Fruit fly (Drosophila melanogaster): ENCODE results near the gene CG3792.

CG3792 gene

DNA sequence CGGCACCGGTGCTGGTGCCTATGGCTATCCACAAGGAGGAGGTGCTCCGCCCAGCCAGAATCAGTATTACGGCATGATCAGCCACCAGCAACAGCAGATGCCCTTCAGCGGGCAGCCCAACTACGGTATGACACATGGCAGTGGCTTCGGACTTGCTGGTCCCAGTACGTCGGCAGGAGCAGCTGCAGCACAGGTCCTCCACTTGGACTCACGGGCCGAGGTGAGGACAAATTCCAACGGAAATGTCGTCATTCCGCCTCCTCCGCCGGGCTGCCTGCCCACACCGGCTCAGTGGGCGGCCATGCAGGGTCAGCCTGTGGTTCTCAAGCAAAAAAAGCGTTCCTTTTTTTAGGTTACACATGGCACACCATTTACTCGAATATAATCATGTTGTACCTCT is 11.2 kb upstream of the CG3792 start:
- TF ChIP-seq CG8478 (optimal IDR thresholded peaks at IDR 0.05) (no peak), CTCF (optimal IDR thresholded peaks at IDR 0.05) (no peak)

DNA sequence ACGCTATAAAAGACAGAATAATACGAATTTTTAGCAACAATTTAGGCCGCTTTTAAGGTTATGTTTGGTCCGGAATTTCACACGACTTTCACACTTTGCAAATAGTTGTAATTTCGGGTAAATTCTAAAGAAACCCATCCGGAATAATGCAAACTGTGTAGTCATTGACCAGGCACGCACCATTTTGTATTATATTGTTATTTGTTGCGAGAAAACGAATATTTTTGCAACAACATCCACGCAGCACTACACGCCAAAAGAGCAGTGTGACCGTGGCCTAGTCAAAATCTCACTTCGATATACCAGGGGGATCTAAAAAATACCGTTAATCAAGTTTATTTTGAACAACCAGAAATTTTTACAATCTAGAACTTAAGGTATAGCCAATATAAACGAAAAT is 9.6 kb upstream of the CG3792 start, which contains the start of gene eIF3i:
TSS of gene eIF3i (minus strand) at position 265 of the 400 bp plus-strand sequence.
- TF ChIP-seq CG8478 (optimal IDR thresholded peaks at IDR 0.05) (no peak), CTCF (optimal IDR thresholded peaks at IDR 0.05) (no peak)

DNA sequence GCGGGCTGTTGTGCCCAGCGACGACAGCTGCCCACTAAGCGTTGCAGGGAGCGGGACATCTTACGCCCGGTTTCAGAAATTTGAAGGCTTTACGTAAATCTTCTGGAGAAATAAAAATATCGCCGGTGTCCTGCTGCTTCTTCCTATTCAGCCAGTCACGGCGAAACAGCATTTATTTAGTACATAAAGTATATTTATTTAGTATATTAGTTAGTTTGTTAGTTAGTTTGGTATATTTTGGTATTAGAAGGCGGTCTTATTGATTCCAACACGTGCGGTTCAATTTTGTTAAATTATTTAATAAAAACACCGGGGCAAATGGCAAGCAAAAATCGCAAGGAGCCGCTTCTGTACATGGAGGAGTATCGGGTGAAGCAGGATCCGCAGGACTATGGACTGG is 8.3 kb upstream of the CG3792 start, which contains the start of the genes Scox and Polr1C:
TSS of gene Scox (minus strand) at position 169 of the 400 bp plus-strand sequence.
TSS of gene Polr1C (plus strand) at position 238 of the 400 bp plus-strand sequence.
- no peak for TF ChIP-seq CG8478 (optimal IDR thresholded peaks at IDR 0.05)
- no peak for TF ChIP-seq CTCF (optimal IDR thresholded peaks at IDR 0.05)

DNA sequence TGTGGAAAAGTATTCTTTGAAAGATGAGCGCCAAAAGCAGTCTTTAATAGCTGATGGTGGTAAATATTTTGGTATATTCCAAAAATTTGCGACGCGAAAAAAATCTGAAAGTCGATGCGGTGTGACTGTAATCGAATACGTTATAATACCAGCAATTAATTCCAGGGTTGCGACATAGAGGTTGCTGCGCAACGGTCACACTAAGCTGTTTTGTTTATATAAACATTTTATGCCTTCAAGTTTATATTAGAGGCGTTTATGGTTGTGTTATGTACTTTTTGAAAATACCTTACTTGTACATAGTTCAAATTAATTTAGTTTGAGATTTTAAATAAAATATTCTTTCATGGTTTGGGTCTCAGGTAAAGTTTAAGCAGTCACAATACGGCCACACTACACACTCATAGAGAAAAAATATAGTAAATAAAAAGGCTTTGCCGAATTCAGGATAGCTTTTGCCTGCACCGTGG is 5.7 kb upstream of the CG3792 start, which contains the start of gene CG14043:
TSS of gene CG14043 (plus strand) at position 374 of the 470 bp plus-strand sequence.
- no peak for TF ChIP-seq CG8478 (optimal IDR thresholded peaks at IDR 0.05)
- TF ChIP-seq CTCF (optimal IDR thresholded peaks at IDR 0.05) = peak in 1 of 2 experiments; percentile 16

DNA sequence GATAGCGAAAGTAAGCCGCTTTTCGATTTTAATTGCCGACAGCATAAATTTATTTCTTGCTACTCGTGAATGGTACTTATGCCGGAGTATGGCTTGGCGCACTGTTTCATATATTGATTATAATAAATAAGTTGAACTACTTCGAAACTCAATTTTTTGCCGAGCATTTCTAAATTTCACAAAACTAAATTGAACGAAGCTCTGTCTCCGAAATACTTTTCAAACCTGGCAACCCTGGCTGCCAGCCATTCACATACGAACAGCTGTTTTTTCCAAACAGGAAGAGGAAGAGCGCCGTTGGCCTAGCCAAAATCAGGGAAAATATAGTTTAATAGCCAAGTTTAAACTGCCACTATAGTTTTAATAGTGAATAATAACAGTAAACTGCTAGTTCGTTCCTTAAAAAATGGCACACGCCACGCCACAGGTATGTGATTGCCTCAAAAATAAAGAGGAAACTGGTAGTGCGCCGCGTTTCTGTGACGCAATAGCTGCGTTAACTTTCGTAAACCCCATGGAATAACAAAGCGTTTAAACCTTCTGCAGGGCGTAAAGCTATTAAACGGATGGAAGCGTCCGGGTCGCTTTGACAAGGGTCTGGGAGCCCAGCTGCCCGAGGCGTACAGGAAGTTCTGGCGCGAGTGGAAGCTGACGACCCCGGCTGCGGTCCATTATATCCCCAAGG is 3.2 kb upstream of the CG3792 start, which contains the start of gene mRpL28:
TSS of gene mRpL28 (plus strand) at position 246 of the 685 bp plus-strand sequence.
- no peak for TF ChIP-seq CTCF (optimal IDR thresholded peaks at IDR 0.05)
- TF ChIP-seq CG8478 (optimal IDR thresholded peaks at IDR 0.05) = no peak

DNA sequence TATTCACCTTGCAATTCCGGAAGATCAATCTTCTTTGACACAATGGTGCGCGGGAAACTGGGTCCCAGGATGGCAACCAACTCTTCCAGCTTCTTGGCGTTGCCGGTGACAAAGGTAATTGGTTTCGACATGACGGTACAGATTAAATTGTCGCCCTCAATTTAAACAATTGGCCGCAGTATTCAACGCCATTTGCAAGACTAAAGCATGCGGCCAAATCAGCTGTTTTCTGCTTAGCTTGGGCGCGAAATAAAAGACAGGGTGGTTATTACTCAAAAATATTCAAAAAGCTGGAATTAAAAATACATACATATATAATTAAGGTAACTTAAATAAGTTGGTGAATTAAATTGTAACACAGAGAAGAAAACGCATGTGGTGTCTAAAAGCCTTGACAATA is 2.0 kb downstream of the CG3792 start, which contains the start of gene CG8891:
TSS of gene CG8891 (minus strand) at position 242 of the 400 bp plus-strand sequence.
- TF ChIP-seq CG8478 (optimal IDR thresholded peaks at IDR 0.05) (no peak), CTCF (optimal IDR thresholded peaks at IDR 0.05) (no peak)

DNA sequence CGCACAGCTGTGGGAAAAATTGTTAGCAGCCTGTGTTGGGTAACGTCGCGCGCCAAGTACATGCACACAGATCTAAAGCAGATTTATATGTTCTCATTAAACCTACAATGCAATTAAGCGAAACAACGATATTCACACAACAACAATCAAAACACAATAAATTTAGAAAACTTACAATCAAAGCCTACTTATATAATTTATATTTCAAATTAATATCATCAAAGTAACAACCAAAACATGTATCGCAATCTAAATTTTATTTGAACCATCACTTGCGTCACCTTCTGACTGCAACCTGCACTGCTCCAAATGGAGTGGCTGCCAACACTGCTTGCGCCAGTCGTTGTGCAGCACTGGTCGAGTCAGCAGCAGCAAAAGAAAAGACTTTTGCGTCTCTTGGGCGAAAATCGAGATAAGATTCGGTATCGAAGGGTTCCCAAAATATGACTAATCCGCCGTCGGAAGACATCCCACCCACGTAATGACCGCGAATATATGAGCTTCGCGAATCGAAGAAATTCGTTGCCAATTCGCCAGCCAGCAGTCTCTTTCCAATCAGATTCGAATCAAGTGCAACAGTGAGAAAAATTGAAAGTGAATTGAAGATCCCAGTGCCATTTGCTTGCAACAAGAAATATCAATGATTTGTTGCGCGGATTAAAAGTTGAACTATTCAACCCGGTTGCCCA is 4.3 kb downstream of the CG3792 start, which contains the start of the genes CG8892 and CG34126:
TSS of gene CG8892 (minus strand) at position 315 of the 689 bp plus-strand sequence.
TSS of gene CG34126 (plus strand) at position 337 of the 689 bp plus-strand sequence.
- TF ChIP-seq CG8478 (optimal IDR thresholded peaks at IDR 0.05) (no peak), CTCF (optimal IDR thresholded peaks at IDR 0.05) (no peak)

DNA sequence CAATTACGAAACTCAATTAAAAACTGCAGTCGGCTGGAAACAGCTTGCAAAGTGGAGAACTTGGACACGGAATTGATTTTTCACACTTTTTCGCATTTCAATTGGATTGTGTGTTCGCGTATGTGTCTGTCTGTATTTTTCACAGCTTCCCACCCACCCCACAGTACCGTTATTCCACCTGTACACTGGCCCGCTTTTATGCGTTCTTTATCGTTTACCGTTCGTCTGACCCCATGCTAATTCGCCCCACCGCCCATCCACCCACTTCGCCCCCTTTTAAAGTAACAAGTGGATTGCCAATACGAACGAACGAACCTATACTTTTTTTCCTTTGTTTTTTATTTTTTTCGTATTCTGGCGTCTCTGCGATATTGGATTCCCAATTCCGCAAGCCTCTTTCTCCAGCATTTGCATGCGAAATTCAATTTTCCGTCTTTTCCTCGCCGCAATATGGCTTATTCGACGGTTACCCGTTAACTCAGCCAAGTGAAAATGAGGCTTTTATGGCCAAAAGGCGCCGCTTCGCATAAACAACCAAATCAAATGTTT is 5.1 kb downstream of the CG3792 start:
- TF ChIP-seq CTCF (optimal IDR thresholded peaks at IDR 0.05) (no peak), CG8478 (optimal IDR thresholded peaks at IDR 0.05) (no peak)

DNA sequence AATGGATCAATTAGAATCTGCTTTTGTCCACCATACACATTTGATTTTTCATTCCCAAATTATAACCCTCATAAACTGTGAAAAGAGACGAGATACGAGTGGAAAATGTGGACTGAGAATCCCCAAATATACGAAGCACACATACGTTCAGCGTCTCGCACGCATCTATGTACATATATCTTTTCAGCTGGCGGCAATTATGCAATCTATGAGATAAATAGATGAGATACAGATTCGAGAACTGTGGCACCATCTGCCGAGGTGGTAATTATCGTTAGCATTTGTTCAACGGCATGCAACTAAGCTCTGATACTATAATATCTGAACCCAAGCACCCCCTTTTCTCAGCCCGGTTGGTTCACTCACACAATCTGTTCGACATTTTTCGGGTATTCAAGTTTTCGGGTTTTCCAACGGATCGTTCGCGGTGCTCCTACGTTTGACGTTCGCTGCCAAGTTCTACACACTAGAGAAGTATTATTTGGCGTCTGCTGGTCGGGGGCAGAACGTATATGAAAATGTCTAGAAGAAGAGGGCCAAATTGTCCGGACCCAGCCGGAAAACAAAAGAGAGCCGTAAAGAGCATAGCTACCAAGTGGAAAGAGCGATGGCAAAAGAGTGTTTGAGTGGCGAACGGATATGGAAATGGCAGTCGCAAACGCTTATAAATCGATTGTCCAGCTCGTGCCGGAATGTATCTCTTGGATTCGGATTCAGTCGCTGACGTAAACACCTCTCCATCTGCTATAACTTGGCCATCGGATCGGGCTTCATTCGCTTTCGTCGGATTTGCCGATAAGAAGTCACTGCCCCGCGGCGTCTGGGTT is 18.1 kb downstream of the CG3792 start:
- no peak for TF ChIP-seq CTCF (optimal IDR thresholded peaks at IDR 0.05)
- TF ChIP-seq CG8478 (optimal IDR thresholded peaks at IDR 0.05) = no peak

DNA sequence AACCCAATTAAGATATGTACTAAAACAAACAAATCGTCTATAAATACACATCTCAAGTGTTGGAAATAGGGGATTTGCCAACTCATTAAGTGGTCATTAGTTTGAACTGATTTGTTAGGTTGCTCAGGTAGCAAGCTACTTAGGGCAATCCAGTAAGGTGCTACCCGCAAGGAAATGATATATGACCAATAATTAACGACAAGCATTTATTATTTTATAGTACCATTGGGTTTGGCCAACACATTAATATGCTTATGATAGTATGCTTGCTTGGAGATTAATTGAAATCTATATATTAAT is 18.7 kb downstream of the CG3792 start:
- TF ChIP-seq CTCF (optimal IDR thresholded peaks at IDR 0.05) (no peak), CG8478 (optimal IDR thresholded peaks at IDR 0.05) (no peak)

DNA sequence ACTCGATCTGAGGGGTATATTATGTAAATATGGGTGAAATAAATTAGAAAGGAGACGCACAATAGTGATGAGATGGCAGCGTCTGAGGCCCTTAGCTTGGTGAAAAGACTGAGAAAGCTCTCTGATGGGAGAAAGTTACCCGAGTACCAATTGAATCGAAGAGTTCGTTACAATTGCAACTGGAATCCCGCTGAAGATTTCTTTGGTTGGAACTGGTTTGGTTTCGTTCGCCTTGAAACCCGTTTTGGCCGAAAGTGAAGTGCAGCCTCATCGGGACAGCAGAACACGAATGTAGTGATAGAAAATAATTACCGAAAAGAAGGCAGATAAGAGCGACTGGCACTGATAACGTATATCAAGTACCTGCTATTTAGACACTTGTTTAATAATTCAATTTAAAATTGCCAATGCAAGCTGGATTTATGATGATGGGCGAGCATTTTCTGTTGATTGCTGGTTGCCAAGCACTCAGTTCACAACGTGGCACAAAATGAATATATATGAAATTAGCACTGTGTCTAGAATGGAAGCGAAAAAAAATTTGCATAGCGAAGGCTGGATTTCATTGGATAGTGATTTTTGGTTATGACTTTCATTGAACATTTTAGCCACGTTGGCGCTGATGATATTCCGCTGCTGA is 19.3 kb downstream of the CG3792 start:
- no peak for TF ChIP-seq CG8478 (optimal IDR thresholded peaks at IDR 0.05)
- TF ChIP-seq CTCF (optimal IDR thresholded peaks at IDR 0.05) = no peak

DNA sequence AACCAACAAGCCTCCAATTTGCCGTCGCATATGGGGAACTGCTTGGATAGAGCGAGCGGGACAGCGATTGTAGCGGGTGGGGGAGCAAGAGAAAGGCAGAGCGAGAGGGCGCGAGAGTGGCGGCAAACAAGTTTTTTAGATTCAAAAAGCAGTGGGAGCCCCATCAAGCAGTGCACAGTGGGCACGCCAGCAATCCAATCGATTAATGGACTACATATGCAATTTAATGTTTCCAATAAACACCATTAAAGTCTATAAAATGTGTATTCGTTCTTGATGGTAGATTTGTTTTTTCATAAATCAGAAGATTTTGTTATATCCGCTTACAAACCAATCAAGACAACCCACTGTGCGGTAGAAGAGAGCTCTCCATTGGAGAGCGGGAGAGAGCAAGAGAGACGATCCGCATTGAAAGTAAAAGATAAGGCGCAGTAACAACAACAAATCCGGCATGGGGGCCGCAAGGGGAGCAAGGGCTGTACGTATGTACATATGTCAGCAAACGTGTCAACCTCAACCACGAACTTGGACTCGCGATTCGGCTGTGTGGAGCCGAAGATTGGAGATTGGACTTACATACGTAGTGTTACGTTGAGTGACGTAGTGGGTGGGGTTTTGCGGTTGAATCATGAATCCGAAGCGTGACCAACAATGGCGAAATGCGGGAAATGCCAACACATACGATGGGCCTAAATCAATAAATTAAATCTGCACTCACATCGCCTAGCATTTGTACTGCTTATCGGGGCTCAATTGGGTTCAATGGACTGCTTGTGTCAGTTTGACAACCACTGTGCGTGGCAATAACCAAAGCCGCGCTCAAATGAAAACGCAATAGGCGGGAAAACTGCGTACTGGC is 20.5 kb downstream of the CG3792 start:
- TF ChIP-seq CG8478 (optimal IDR thresholded peaks at IDR 0.05) (no peak), CTCF (optimal IDR thresholded peaks at IDR 0.05) (peak; percentile 40 to 43)

DNA sequence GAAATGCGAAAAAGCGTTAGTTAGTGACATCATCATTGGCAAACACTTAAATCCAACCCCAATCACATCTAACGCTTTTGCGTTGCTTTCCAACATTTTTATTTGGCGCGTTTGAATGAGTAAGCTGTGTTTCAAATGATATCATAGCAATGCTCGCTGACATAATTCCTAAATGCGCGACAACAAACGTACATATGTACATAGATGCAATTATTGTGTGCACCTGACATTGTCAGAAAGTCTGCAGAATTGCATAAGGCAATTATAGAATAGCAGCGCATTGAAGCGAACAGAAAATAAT is 21.1 kb downstream of the CG3792 start:
- no peak for TF ChIP-seq CG8478 (optimal IDR thresholded peaks at IDR 0.05)
- TF ChIP-seq CTCF (optimal IDR thresholded peaks at IDR 0.05) = no peak

All from S2 (cell line).